Worm (Caenorhabditis elegans) whole organism, young adult: Measurements from ENCODE around the gene zfp-3.

ENCODE experiments used
- B0336.3 ChIP-seq: fragments of 200-800 bp; sonication (Bioruptor generic); IDR thresholded peaks from 2 replicates; pipeline ENCODE4 v1.3.6; 2022; ENCODE audit warnings: missing genetic modification characterization, missing compliant biosample characterization
- C06A6.2 ChIP-seq: fragments of 200-800 bp; sonication (Bioruptor generic); conservative IDR thresholded peaks from 2 replicates; pipeline ENCODE4 v1.3.6; 2022; ENCODE audit warnings: missing genetic modification characterization, missing compliant biosample characterization
- F39B2.1 ChIP-seq: fragments of 200-800 bp; sonication (Bioruptor generic); IDR thresholded peaks from 2 replicates; pipeline ENCODE4 v1.3.6; 2022; ENCODE audit warnings: missing genetic modification reagents, missing genetic modification characterization, missing compliant biosample characterization
- F49E8.2 ChIP-seq: sonication (generic microtip); optimal IDR thresholded peaks from 3 replicates; lab custom pipeline; 2017; ENCODE audit warnings: missing genetic modification characterization, mild to moderate bottlenecking, missing compliant biosample characterization, antibody characterized with exemption, moderate library complexity; ENCODE audit not compliant: insufficient read depth
- F52B5.7 ChIP-seq: sonication (generic microtip); optimal IDR thresholded peaks from 2 replicates; lab custom pipeline; 2016; ENCODE audit warnings: mild to moderate bottlenecking, missing genetic modification characterization, missing compliant biosample characterization
- F57A8.1 ChIP-seq: fragments of 200-800 bp; sonication (Bioruptor generic); optimal IDR thresholded peaks from 2 replicates; lab custom pipeline; 2018; ENCODE audit warnings: mild to moderate bottlenecking, missing genetic modification characterization, moderate library complexity, missing compliant biosample characterization
- T26A5.8 ChIP-seq: sonication (generic microtip); optimal IDR thresholded peaks from 2 replicates; lab custom pipeline; 2016; ENCODE audit warnings: missing genetic modification characterization, missing compliant biosample characterization
- Y53G8AR.9 ChIP-seq: fragments of 200-800 bp; sonication (Bioruptor generic); conservative IDR thresholded peaks from 2 replicates; pipeline ENCODE4 v1.3.6; 2022; ENCODE audit warnings: missing genetic modification reagents, missing genetic modification characterization, missing compliant biosample characterization
- Y95B8A.8 ChIP-seq: fragments of 200-800 bp; sonication (Bioruptor generic); IDR thresholded peaks from 2 replicates; pipeline ENCODE4 v1.3.6; 2022; ENCODE audit warnings: missing genetic modification reagents, missing genetic modification characterization, missing compliant biosample characterization
- ZK185.1 ChIP-seq: sonication (generic microtip); optimal IDR thresholded peaks from 2 replicates; lab custom pipeline; 2016; ENCODE audit warnings: mild to moderate bottlenecking, missing genetic modification characterization, missing compliant biosample characterization; ENCODE audit not compliant: poor library complexity, severe bottlenecking
- aptf-3 ChIP-seq: fragments of 200-800 bp; sonication (Bioruptor generic); IDR thresholded peaks from 2 replicates; pipeline ENCODE4 v1.3.6; 2022; ENCODE audit warnings: missing genetic modification characterization, missing compliant biosample characterization
- attf-6 ChIP-seq: fragments of 200-800 bp; sonication (Bioruptor generic); IDR thresholded peaks from 2 replicates; pipeline ENCODE4 v1.3.6; 2022; ENCODE audit warnings: missing genetic modification reagents, missing genetic modification characterization, missing compliant biosample characterization
- cebp-2 ChIP-seq: fragments of 200-800 bp; sonication (Bioruptor generic); IDR thresholded peaks from 2 replicates; pipeline ENCODE4 v1.3.6; 2022; ENCODE audit warnings: missing genetic modification characterization, missing compliant biosample characterization
- ceh-27 ChIP-seq: fragments of 200-800 bp; sonication (Bioruptor generic); optimal IDR thresholded peaks from 2 replicates; lab custom pipeline; 2018; ENCODE audit warnings: mild to moderate bottlenecking, missing genetic modification characterization, moderate library complexity, missing compliant biosample characterization
- ceh-91 ChIP-seq: fragments of 200-800 bp; sonication (Bioruptor generic); IDR thresholded peaks from 2 replicates; pipeline ENCODE4 v1.3.6; 2022; ENCODE audit warnings: missing genetic modification reagents, missing genetic modification characterization, missing compliant biosample characterization
- chd-7 ChIP-seq: sonication (generic microtip); optimal IDR thresholded peaks from 2 replicates; lab custom pipeline; 2016; ENCODE audit warnings: mild to moderate bottlenecking, missing genetic modification characterization, moderate library complexity, missing compliant biosample characterization
- die-1 ChIP-seq: sonication (generic microtip); optimal IDR thresholded peaks from 2 replicates; lab custom pipeline; 2016; ENCODE audit warnings: missing genotype, mild to moderate bottlenecking, missing genetic modification characterization, missing compliant biosample characterization
- dox-1 ChIP-seq: fragments of 200-800 bp; sonication (Bioruptor generic); IDR thresholded peaks from 2 replicates; pipeline ENCODE4 v1.3.6; 2022; ENCODE audit warnings: missing genetic modification reagents, missing genetic modification characterization, missing compliant biosample characterization
- dpff-1 ChIP-seq: sonication (generic microtip); optimal IDR thresholded peaks from 2 replicates; lab custom pipeline; 2017; ENCODE audit warnings: mild to moderate bottlenecking, missing genetic modification characterization, missing compliant biosample characterization
- efl-1 ChIP-seq: fragments of 150-350 bp; optimal IDR thresholded peaks from 2 replicates; lab custom pipeline; 2014; ENCODE audit warnings: missing biosample characterization, missing genetic modification reagents, missing genetic modification characterization
- egrh-3 ChIP-seq: fragments of 200-800 bp; sonication (Bioruptor generic); IDR thresholded peaks from 2 replicates; pipeline ENCODE4 v1.3.6; 2022; ENCODE audit warnings: missing genetic modification reagents, missing genetic modification characterization, missing compliant biosample characterization
- ekl-4 ChIP-seq: fragments of 200-800 bp; sonication (Bioruptor generic); IDR thresholded peaks from 2 replicates; pipeline ENCODE4 v1.3.6; 2022; ENCODE audit warnings: missing genetic modification reagents, missing genetic modification characterization, missing compliant biosample characterization
- ets-4 ChIP-seq: fragments of 200-800 bp; sonication (Bioruptor generic); optimal IDR thresholded peaks from 2 replicates; lab custom pipeline; 2018; ENCODE audit warnings: mild to moderate bottlenecking, missing genetic modification characterization, missing compliant biosample characterization
- gei-17 ChIP-seq: fragments of 200-800 bp; sonication (Bioruptor generic); optimal IDR thresholded peaks from 2 replicates; lab custom pipeline; 2018; ENCODE audit warnings: mild to moderate bottlenecking, missing genetic modification characterization, missing compliant biosample characterization
- him-1 ChIP-seq: sonication (generic microtip); optimal IDR thresholded peaks from 2 replicates; lab custom pipeline; 2016; ENCODE audit warnings: missing genotype, missing genetic modification reagents, missing genetic modification characterization, missing compliant biosample characterization
- hlh-12 ChIP-seq: sonication (generic microtip); optimal IDR thresholded peaks from 2 replicates; lab custom pipeline; 2016; ENCODE audit warnings: missing genetic modification characterization, missing compliant biosample characterization
- hmg-1.2 ChIP-seq: fragments of 200-800 bp; sonication (Bioruptor generic); IDR thresholded peaks from 2 replicates; pipeline ENCODE4 v1.3.6; 2022; ENCODE audit warnings: missing genetic modification reagents, missing genetic modification characterization, missing compliant biosample characterization
- hmg-20 ChIP-seq: fragments of 200-800 bp; sonication (Bioruptor generic); IDR thresholded peaks from 2 replicates; pipeline ENCODE4 v1.3.6; 2022; ENCODE audit warnings: missing genetic modification reagents, missing genetic modification characterization, missing compliant biosample characterization
- hrde-1 ChIP-seq: sonication (generic microtip); optimal IDR thresholded peaks from 2 replicates; lab custom pipeline; 2016; ENCODE audit warnings: missing genetic modification characterization, mild to moderate bottlenecking, missing compliant biosample characterization, moderate library complexity, missing genotype, missing genetic modification reagents, borderline replicate concordance
- lin-26 ChIP-seq: fragments of 200-800 bp; sonication (Bioruptor generic); IDR thresholded peaks from 2 replicates; pipeline ENCODE4 v1.3.6; 2022; ENCODE audit warnings: missing genetic modification reagents, missing genetic modification characterization, missing compliant biosample characterization
- lin-40 ChIP-seq: sonication (generic microtip); optimal IDR thresholded peaks from 2 replicates; lab custom pipeline; 2016; ENCODE audit warnings: missing genetic modification characterization, mild to moderate bottlenecking, missing compliant biosample characterization, missing genotype, missing genetic modification reagents
- lsl-1 ChIP-seq: fragments of 200-800 bp; sonication (Bioruptor generic); optimal IDR thresholded peaks from 2 replicates; lab custom pipeline; 2018; ENCODE audit warnings: mild to moderate bottlenecking, missing genetic modification characterization, moderate library complexity, missing compliant biosample characterization
- madf-10 ChIP-seq: sonication (generic microtip); optimal IDR thresholded peaks from 2 replicates; lab custom pipeline; 2016; ENCODE audit warnings: mild to moderate bottlenecking, missing genetic modification characterization, missing compliant biosample characterization
- madf-3 ChIP-seq: fragments of 200-800 bp; sonication (Bioruptor generic); IDR thresholded peaks from 2 replicates; pipeline ENCODE4 v1.3.6; 2022; ENCODE audit warnings: missing genetic modification reagents, missing genetic modification characterization, missing compliant biosample characterization
- madf-6 ChIP-seq: fragments of 200-800 bp; sonication (Bioruptor generic); IDR thresholded peaks from 2 replicates; pipeline ENCODE4 v1.3.6; 2022; ENCODE audit warnings: missing genetic modification reagents, missing genetic modification characterization, missing compliant biosample characterization
- nfya-1 ChIP-seq: sonication (generic microtip); optimal IDR thresholded peaks from 2 replicates; lab custom pipeline; 2017; ENCODE audit warnings: antibody characterized with exemption, missing compliant biosample characterization, missing genetic modification characterization, borderline replicate concordance; ENCODE audit not compliant: insufficient read depth
- nfyb-1 ChIP-seq: fragments of 200-800 bp; sonication (Bioruptor generic); IDR thresholded peaks from 2 replicates; pipeline ENCODE4 v1.3.6; 2022; ENCODE audit warnings: missing genetic modification reagents, missing genetic modification characterization, missing compliant biosample characterization
- nhr-80 ChIP-seq: sonication (generic microtip); optimal IDR thresholded peaks from 2 replicates; lab custom pipeline; 2016; ENCODE audit warnings: missing genetic modification characterization, missing compliant biosample characterization
- pbrm-1 ChIP-seq: fragments of 200-800 bp; sonication (Bioruptor generic); IDR thresholded peaks from 2 replicates; pipeline ENCODE4 v1.3.6; 2022; ENCODE audit warnings: missing genetic modification reagents, missing genetic modification characterization, missing compliant biosample characterization
- pha-4 ChIP-seq: fragments of 150-350 bp; sonication (generic microtip); optimal IDR thresholded peaks from 2 replicates; lab custom pipeline; 2014; ENCODE audit warnings: missing biosample characterization, missing genetic modification reagents, missing genetic modification characterization
- repo-1 ChIP-seq: sonication (generic microtip); optimal IDR thresholded peaks from 2 replicates; lab custom pipeline; 2017; ENCODE audit warnings: mild to moderate bottlenecking, missing genetic modification characterization, missing compliant biosample characterization
- sea-2 ChIP-seq: fragments of 200-800 bp; sonication (Bioruptor generic); IDR thresholded peaks from 2 replicates; pipeline ENCODE4 v1.3.6; 2022; ENCODE audit warnings: missing genetic modification characterization, missing compliant biosample characterization
- snpc-1.1 ChIP-seq: sonication (generic microtip); optimal IDR thresholded peaks from 2 replicates; lab custom pipeline; 2017; ENCODE audit warnings: missing genetic modification characterization, mild to moderate bottlenecking, missing compliant biosample characterization, antibody characterized with exemption, moderate library complexity, missing genotype, missing genetic modification reagents; ENCODE audit not compliant: insufficient read depth
- snpc-1.3 ChIP-seq: sonication (generic microtip); optimal IDR thresholded peaks from 2 replicates; lab custom pipeline; 2017; ENCODE audit warnings: missing genetic modification characterization, mild to moderate bottlenecking, missing compliant biosample characterization, antibody characterized with exemption, moderate library complexity, missing genotype, missing genetic modification reagents; ENCODE audit not compliant: insufficient read depth
- tlf-1 ChIP-seq: fragments of 200-800 bp; sonication (Bioruptor generic); optimal IDR thresholded peaks from 2 replicates; lab custom pipeline; 2018; ENCODE audit warnings: mild to moderate bottlenecking, missing genetic modification characterization, missing compliant biosample characterization
- unc-130 ChIP-seq: sonication (generic microtip); optimal IDR thresholded peaks from 2 replicates; lab custom pipeline; 2016; ENCODE audit warnings: missing genetic modification reagents, missing genetic modification characterization, missing compliant biosample characterization
- zfh-2 ChIP-seq: fragments of 200-800 bp; sonication (Bioruptor generic); conservative IDR thresholded peaks from 2 replicates; pipeline ENCODE4 v1.3.6; 2022; ENCODE audit warnings: missing genetic modification reagents, missing genetic modification characterization, missing compliant biosample characterization
- zim-3 ChIP-seq: sonication (generic microtip); optimal IDR thresholded peaks from 2 replicates; lab custom pipeline; 2017; ENCODE audit warnings: mild to moderate bottlenecking, missing genetic modification characterization, moderate library complexity, missing compliant biosample characterization

Gene zfp-3

DNA sequence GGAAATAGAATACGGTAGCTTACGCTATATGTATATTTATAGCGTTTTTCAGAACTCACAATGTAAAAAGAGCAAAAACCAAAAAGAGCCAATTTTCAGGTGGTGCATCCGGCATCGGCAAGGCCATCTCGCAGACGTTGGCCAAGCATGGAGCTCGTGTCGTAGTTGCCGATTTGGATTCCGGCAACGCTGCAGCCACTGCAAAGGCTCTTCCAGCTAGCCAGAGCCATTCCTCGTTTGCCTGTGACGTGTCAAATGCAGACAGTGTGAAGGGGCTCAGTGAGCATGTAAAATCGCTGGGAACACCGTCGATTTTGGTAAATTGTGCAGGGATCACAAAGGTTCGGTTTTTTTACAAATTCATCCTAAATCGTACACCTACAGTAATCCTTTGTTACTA, 40.7 kb upstream of the zfp-3 start:
- TF ChIP-seq zim-3 (tag; lab: Kevin White, UChicago), result peak; percentile 72
- no peak for TF ChIP-seq unc-130
- no peak for TF ChIP-seq die-1 (tag; lab: Kevin White, UChicago)
- no peak for TF ChIP-seq him-1 (tag; lab: Kevin White, UChicago)
- TF ChIP-seq F39B2.1 (GFP tag; lab: Robert Waterston, UW), result no peak
- 0 out of 2 replicates have a peak, but pooled peaks have one; percentile 17 for TF ChIP-seq C06A6.2 (GFP tag; lab: Robert Waterston, UW)
- no peak for TF ChIP-seq F57A8.1 (GFP tag; lab: Kevin White, UChicago)
- peak; percentile 23 for TF ChIP-seq chd-7 (tag; lab: Kevin White, UChicago)
- no peak for TF ChIP-seq madf-10 (tag; lab: Kevin White, UChicago)
- TF ChIP-seq repo-1, result no peak
- TF ChIP-seq cebp-2 (GFP tag; lab: Robert Waterston, UW), result no peak
- TF ChIP-seq snpc-1.3 (tag; lab: Kevin White, UChicago), result no peak
- no peak for TF ChIP-seq hmg-20 (GFP tag; lab: Robert Waterston, UW)
- 0 out of 2 replicates have a peak, but pooled peaks have one; percentile 18 for TF ChIP-seq aptf-3 (GFP tag; lab: Robert Waterston, UW)
- TF ChIP-seq sea-2, result no peak
- TF ChIP-seq hmg-1.2 (GFP tag; lab: Robert Waterston, UW), result no peak
- TF ChIP-seq lin-26 (GFP tag; lab: Robert Waterston, UW), result no peak
- no peak for TF ChIP-seq attf-6 (GFP tag; lab: Robert Waterston, UW)
- TF ChIP-seq zfh-2 (GFP tag; lab: Robert Waterston, UW), result peak; percentile 60
- no peak for TF ChIP-seq Y95B8A.8
- no peak for TF ChIP-seq egrh-3
- TF ChIP-seq F52B5.7 (tag; lab: Kevin White, UChicago), result peak; percentile 34
- no peak for TF ChIP-seq ceh-91 (GFP tag; lab: Robert Waterston, UW)
- TF ChIP-seq T26A5.8 (tag; lab: Kevin White, UChicago), result no peak
- no peak for TF ChIP-seq hlh-12 (tag; lab: Kevin White, UChicago)
- TF ChIP-seq gei-17 (GFP tag; lab: Kevin White, UChicago), result no peak
- no peak for TF ChIP-seq lsl-1 (GFP tag; lab: Kevin White, UChicago)
- TF ChIP-seq madf-6 (GFP tag; lab: Robert Waterston, UW), result 0 out of 2 replicates have a peak, but pooled peaks have one; percentile 28
- peak; percentile 35 for TF ChIP-seq dpff-1
- no peak for TF ChIP-seq snpc-1.1 (tag; lab: Kevin White, UChicago)
- no peak for TF ChIP-seq ets-4 (GFP tag; lab: Kevin White, UChicago)
- TF ChIP-seq efl-1 (GFP tag; lab: Kevin White, UChicago), result no peak
- no peak for TF ChIP-seq ekl-4 (GFP tag; lab: Robert Waterston, UW)
- peak; percentile 13; the same call in 1 of the 2 replicates for TF ChIP-seq dox-1 (GFP tag; lab: Robert Waterston, UW)
- TF ChIP-seq, all 124 proteins: peak for 9

DNA sequence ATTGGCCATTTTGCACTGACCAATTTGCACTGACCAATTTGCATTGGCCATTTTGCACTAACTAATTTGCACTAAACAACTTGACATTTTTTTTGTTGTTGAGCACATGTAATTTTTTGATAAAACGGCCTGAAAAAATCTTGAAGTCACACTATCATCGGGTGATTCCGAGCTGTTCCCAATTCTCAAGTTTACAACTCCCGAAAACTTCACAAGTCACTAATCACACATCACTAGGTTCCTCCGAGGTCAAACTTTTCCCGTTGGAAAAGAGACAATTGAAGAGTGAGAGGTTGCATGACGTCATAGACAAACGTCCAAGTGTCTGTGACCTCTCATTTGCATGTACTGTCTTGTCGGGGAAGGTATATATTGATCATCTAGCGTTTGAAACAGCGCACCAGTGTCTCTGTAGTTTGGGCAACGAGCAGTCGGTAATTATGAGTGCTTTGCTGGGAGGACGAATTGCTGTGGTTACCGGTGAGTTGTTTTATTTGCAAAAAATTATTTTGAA, 39.7 kb upstream of the zfp-3 start, which contains the start of the genes D1005.10 and dhs-25:
Gene D1005.10 (minus strand): TSS at position 51 of the 514 bp plus-strand sequence.
Gene dhs-25 (plus strand): TSS at position 398 of the 514 bp plus-strand sequence.
- TF ChIP-seq C06A6.2 (GFP tag; lab: Robert Waterston, UW) (0 out of 2 replicates have a peak, but pooled peaks have one; percentile 40), lin-40 (peak; percentile 73), nhr-80 (tag; lab: Kevin White, UChicago) (peak; percentile 65), pha-4 (tag; lab: Kevin White, UChicago) (peak; percentile 86), F49E8.2 (tag; lab: Kevin White, UChicago) (no peak), ceh-27 (GFP tag; lab: Kevin White, UChicago) (no peak), ZK185.1 (tag; lab: Kevin White, UChicago) (peak; percentile 60), madf-6 (GFP tag; lab: Robert Waterston, UW) (no peak), nfya-1 (tag; lab: Kevin White, UChicago) (no peak), madf-3 (GFP tag; lab: Robert Waterston, UW) (no peak), B0336.3 (peak; percentile 58; the same call in 1 of the 2 replicates), Y53G8AR.9 (GFP tag; lab: Robert Waterston, UW) (0 out of 2 replicates have a peak, but pooled peaks have one; percentile 43), nfyb-1 (GFP tag; lab: Robert Waterston, UW) (peak; percentile 63; the same call in 1 of the 2 replicates), hrde-1 (tag; lab: Kevin White, UChicago) (no peak), pbrm-1 (no peak), tlf-1 (GFP tag; lab: Kevin White, UChicago) (peak; percentile 55)
